Worm (Caenorhabditis elegans) whole organism, L4/young adult: ENCODE measurements around the gene W08E12.8.

Experiments
- W03F9.2 ChIP-seq: fragments of 150-350 bp; optimal IDR thresholded peaks from 2 replicates; lab custom pipeline; 2014; ENCODE audit warnings: missing biosample characterization, missing genetic modification characterization
- him-1 ChIP-seq: sonication (generic microtip); optimal IDR thresholded peaks from 2 replicates; lab custom pipeline; 2016; ENCODE audit warnings: missing genotype, missing genetic modification reagents, missing genetic modification characterization, missing compliant biosample characterization

ce11 chrIV:3261761-3262160 is 30.4 kb upstream of the W08E12.8 start:
- no peak for TF ChIP-seq him-1 (tag; lab: Kevin White, UChicago)
- TF ChIP-seq W03F9.2 (tag; lab: Kevin White, UChicago): no peak
